Worm (Caenorhabditis elegans): ENCODE results near the gene ZK686.1.

DNA sequence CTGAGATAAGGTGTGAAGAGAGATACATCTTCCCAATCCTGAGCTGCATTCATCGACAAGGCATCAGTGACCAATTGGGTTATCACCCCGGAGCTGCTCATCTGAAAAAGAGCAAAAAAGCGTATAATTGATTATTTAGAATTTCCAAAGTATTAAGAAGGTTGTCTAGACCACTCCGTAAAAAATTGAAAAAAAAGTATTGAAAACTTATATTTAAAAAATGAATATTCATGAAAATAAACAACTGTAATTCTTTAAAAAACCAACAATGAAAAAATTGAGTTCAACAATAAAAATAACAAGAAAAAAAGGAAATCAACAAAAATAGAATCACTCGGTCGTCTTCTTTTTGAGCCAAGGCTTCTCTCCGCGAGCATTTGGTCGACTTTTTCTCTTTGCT, 9.4 kb upstream of the ZK686.1 start, which contains the start of gene mtx-2:
- TF ChIP-seq ama-1 (optimal IDR thresholded peaks at IDR 0.05) (no peak), lin-13 (GFP tag; optimal IDR thresholded peaks at IDR 0.05) (no peak), mep-1 (tag; optimal IDR thresholded peaks at IDR 0.05) (no peak), hlh-30 (tag; optimal IDR thresholded peaks at IDR 0.05; ENCODE audit: insufficient read depth) (no peak), Y105C5A.15 (GFP tag; IDR thresholded peaks at IDR 0.05) (no peak), lsy-2 (tag; optimal IDR thresholded peaks at IDR 0.05) (no peak), lin-39 (tag; optimal IDR thresholded peaks at IDR 0.05) (no peak), nhr-25 (tag; optimal IDR thresholded peaks at IDR 0.05; ENCODE audit: borderline replicate concordance, insufficient read depth) (no peak), Y75B8A.6 (GFP tag; IDR thresholded peaks at IDR 0.05) (no peak), fos-1 (tag; optimal IDR thresholded peaks at IDR 0.05) (no peak), daf-12 (tag; optimal IDR thresholded peaks at IDR 0.05) (no peak), skn-1 (tag; optimal IDR thresholded peaks at IDR 0.05) (no peak), nhr-237 (tag; optimal IDR thresholded peaks at IDR 0.05) (no peak), egl-27 (tag; optimal IDR thresholded peaks at IDR 0.05) (no peak)

Data from whole organism, L4 larva.